Fruit fly (Drosophila melanogaster) whole organism, embryonic: ENCODE measurements around the gene SsRbeta.

Experiments
- Abd-B ChIP-seq: fragments of 200-800 bp; sonication (Bioruptor generic); optimal IDR thresholded peaks from 2 replicates; lab custom pipeline; 2018; ENCODE audit warnings: missing biosample characterization, mild to moderate bottlenecking, missing genetic modification characterization, moderate library complexity
- Ada2b ChIP-seq: fragments of 200-800 bp; sonication (Bioruptor generic); IDR thresholded peaks from 2 replicates; pipeline ENCODE4 v1.3.6; 2022; ENCODE audit warnings: missing biosample characterization, missing genetic modification characterization
- CG10147 ChIP-seq: fragments of 200-800 bp; sonication (Bioruptor generic); optimal IDR thresholded peaks from 2 replicates; lab custom pipeline; 2019; ENCODE audit warnings: missing biosample characterization, mild to moderate bottlenecking, missing genetic modification characterization, moderate library complexity
- CG10565 ChIP-seq: fragments of 200-800 bp; sonication (Bioruptor generic); optimal IDR thresholded peaks from 3 replicates; lab custom pipeline; 2016; ENCODE audit warnings: missing biosample characterization, mild to moderate bottlenecking, missing genetic modification characterization
- CG13123 ChIP-seq: fragments of 200-800 bp; sonication (Bioruptor generic); optimal IDR thresholded peaks from 2 replicates; lab custom pipeline; 2016; ENCODE audit warnings: missing biosample characterization, missing genetic modification characterization
- CG14710 ChIP-seq: fragments of 200-800 bp; sonication (Bioruptor generic); optimal IDR thresholded peaks from 3 replicates; lab custom pipeline; 2019; ENCODE audit warnings: missing biosample characterization, mild to moderate bottlenecking, missing genetic modification characterization, moderate library complexity
- CG14860 ChIP-seq: fragments of 200-800 bp; sonication (Bioruptor generic); IDR thresholded peaks from 3 replicates; pipeline ENCODE4 v1.3.6; 2022; ENCODE audit warnings: missing biosample characterization, missing genetic modification characterization; ENCODE audit not compliant: partially characterized antibody
- CG17328 ChIP-seq: fragments of 200-800 bp; sonication (Bioruptor generic); IDR thresholded peaks from 2 replicates; pipeline ENCODE4 v1.3.6; 2022; ENCODE audit warnings: missing biosample characterization, missing genetic modification characterization
- CG2678 ChIP-seq: fragments of 200-800 bp; sonication (Bioruptor generic); optimal IDR thresholded peaks from 3 replicates; lab custom pipeline; 2019; ENCODE audit warnings: missing biosample characterization, mild to moderate bottlenecking, missing genetic modification characterization, moderate library complexity
- CG30431 ChIP-seq: fragments of 200-800 bp; sonication (Bioruptor generic); optimal IDR thresholded peaks from 2 replicates; lab custom pipeline; 2017; ENCODE audit warnings: missing biosample characterization, missing genetic modification characterization
- CG31441 ChIP-seq: fragments of 200-800 bp; sonication (Bioruptor generic); IDR thresholded peaks from 2 replicates; pipeline ENCODE4 v1.3.6; 2022; ENCODE audit warnings: missing biosample characterization, missing genetic modification characterization
- CG32532 ChIP-seq: fragments of 200-800 bp; sonication (Bioruptor generic); IDR thresholded peaks from 2 replicates; pipeline ENCODE4 v1.3.6; 2022; ENCODE audit warnings: missing biosample characterization, missing genetic modification characterization
- CG4328 ChIP-seq: fragments of 200-800 bp; sonication (Bioruptor generic); optimal IDR thresholded peaks from 3 replicates; lab custom pipeline; 2017; ENCODE audit warnings: missing biosample characterization, missing genetic modification reagents, missing genetic modification characterization
- CG4360 ChIP-seq: fragments of 200-800 bp; sonication (Bioruptor generic); IDR thresholded peaks from 2 replicates; pipeline ENCODE4 v1.3.6; 2022; ENCODE audit warnings: missing biosample characterization, missing genetic modification characterization
- CG4730 ChIP-seq: fragments of 200-800 bp; sonication (Bioruptor generic); IDR thresholded peaks from 2 replicates; pipeline ENCODE4 v1.3.6; 2022; ENCODE audit warnings: missing biosample characterization, missing genetic modification characterization
- CG7745 ChIP-seq: fragments of 200-800 bp; sonication (Bioruptor generic); optimal IDR thresholded peaks from 2 replicates; lab custom pipeline; 2018; ENCODE audit warnings: missing biosample characterization, mild to moderate bottlenecking, missing genetic modification characterization, moderate library complexity
- CG8089 ChIP-seq: fragments of 200-800 bp; sonication (Bioruptor generic); optimal IDR thresholded peaks from 3 replicates; lab custom pipeline; 2016; ENCODE audit warnings: missing biosample characterization, missing genetic modification characterization
- CG9876 ChIP-seq: fragments of 200-800 bp; sonication (Bioruptor generic); optimal IDR thresholded peaks from 2 replicates; lab custom pipeline; 2016; ENCODE audit warnings: missing biosample characterization, missing genetic modification characterization
- CoRest ChIP-seq: fragments of 200-800 bp; sonication (Bioruptor generic); optimal IDR thresholded peaks from 3 replicates; lab custom pipeline; 2018; ENCODE audit warnings: missing biosample characterization, mild to moderate bottlenecking, missing genetic modification characterization, moderate library complexity
- CrebB ChIP-seq: fragments of 200-800 bp; sonication (Bioruptor generic); optimal IDR thresholded peaks from 3 replicates; lab custom pipeline; 2018; ENCODE audit warnings: missing biosample characterization, mild to moderate bottlenecking, missing genetic modification characterization
- D19B ChIP-seq: fragments of 200-800 bp; sonication (Bioruptor generic); optimal IDR thresholded peaks from 2 replicates; lab custom pipeline; 2017; ENCODE audit warnings: missing biosample characterization, mild to moderate bottlenecking, missing genetic modification characterization
- E2f2 ChIP-seq: fragments of 200-800 bp; sonication (Bioruptor generic); IDR thresholded peaks from 2 replicates; pipeline ENCODE4 v1.3.6; 2022; ENCODE audit warnings: missing biosample characterization, missing genetic modification characterization
- Hmr ChIP-seq: fragments of 200-800 bp; sonication (Bioruptor generic); optimal IDR thresholded peaks from 3 replicates; lab custom pipeline; 2017; ENCODE audit warnings: mild to moderate bottlenecking, missing biosample characterization, missing genetic modification reagents, missing genetic modification characterization
- Hmx ChIP-seq: fragments of 200-800 bp; sonication (Bioruptor generic); optimal IDR thresholded peaks from 2 replicates; lab custom pipeline; 2016; ENCODE audit warnings: missing biosample characterization, missing genetic modification characterization
- Sry-δ ChIP-seq: fragments of 200-800 bp; sonication (Bioruptor generic); optimal IDR thresholded peaks from 2 replicates; lab custom pipeline; 2016; ENCODE audit warnings: missing biosample characterization, missing genetic modification characterization
- Stat92E ChIP-seq, 3 experiments: fragments of >200 bp in 2 of 3; fragments of 200-800 bp in 1 of 3; sonication (Bioruptor generic) in 1 of 3; optimal IDR thresholded peaks; 2 replicates each; lab custom pipeline; 2017 to 2019; ENCODE audit warnings: missing biosample characterization in 3 of 3, missing genetic modification characterization in 3 of 3, mild to moderate bottlenecking in 1 of 3, moderate library complexity in 1 of 3
- YL-1 ChIP-seq: fragments of 200-800 bp; sonication (Bioruptor generic); optimal IDR thresholded peaks from 3 replicates; lab custom pipeline; 2017; ENCODE audit warnings: missing biosample characterization, mild to moderate bottlenecking, missing genetic modification characterization
- abd-A ChIP-seq: fragments of 200-800 bp; sonication (Bioruptor generic); optimal IDR thresholded peaks from 3 replicates; lab custom pipeline; 2019; ENCODE audit warnings: missing biosample characterization, mild to moderate bottlenecking, missing genetic modification characterization, moderate library complexity
- btn ChIP-seq: fragments of 200-800 bp; sonication (Bioruptor generic); optimal IDR thresholded peaks from 2 replicates; lab custom pipeline; 2016; ENCODE audit warnings: missing biosample characterization, missing genetic modification characterization
- cato ChIP-seq: fragments of 200-800 bp; sonication (Bioruptor generic); optimal IDR thresholded peaks from 2 replicates; lab custom pipeline; 2016; ENCODE audit warnings: missing biosample characterization, missing genetic modification characterization, borderline replicate concordance
- cwo ChIP-seq: fragments of 200-800 bp; sonication (Bioruptor generic); optimal IDR thresholded peaks from 3 replicates; lab custom pipeline; 2017; ENCODE audit warnings: missing biosample characterization, missing genetic modification characterization, mild to moderate bottlenecking, moderate library complexity, missing genetic modification reagents
- dm ChIP-seq: fragments of 200-800 bp; sonication (Bioruptor generic); optimal IDR thresholded peaks from 3 replicates; lab custom pipeline; 2016; ENCODE audit warnings: missing biosample characterization, missing genetic modification characterization
- eyg ChIP-seq: fragments of 200-800 bp; sonication (Bioruptor generic); optimal IDR thresholded peaks from 3 replicates; lab custom pipeline; 2016; ENCODE audit warnings: missing biosample characterization, missing genetic modification characterization
- gsb-n ChIP-seq: fragments of 200-800 bp; sonication (Bioruptor generic); optimal IDR thresholded peaks from 3 replicates; lab custom pipeline; 2018; ENCODE audit warnings: missing biosample characterization, mild to moderate bottlenecking, missing genetic modification characterization
- jing ChIP-seq: fragments of 200-800 bp; sonication (Bioruptor generic); optimal IDR thresholded peaks from 2 replicates; lab custom pipeline; 2018; ENCODE audit warnings: missing biosample characterization, mild to moderate bottlenecking, missing genetic modification characterization
- kay ChIP-seq: fragments of 200-800 bp; sonication (Bioruptor generic); optimal IDR thresholded peaks from 2 replicates; lab custom pipeline; 2016; ENCODE audit warnings: missing biosample characterization, missing genetic modification characterization
- luna ChIP-seq: fragments of 200-800 bp; sonication (Bioruptor generic); optimal IDR thresholded peaks from 2 replicates; lab custom pipeline; 2016; ENCODE audit warnings: missing biosample characterization, missing genetic modification characterization
- nerfin-1 ChIP-seq: fragments of 200-800 bp; sonication (Bioruptor generic); optimal IDR thresholded peaks from 3 replicates; lab custom pipeline; 2019; ENCODE audit warnings: missing biosample characterization, mild to moderate bottlenecking, missing genetic modification characterization, moderate library complexity
- nmo ChIP-seq: fragments of 200-800 bp; sonication (Bioruptor generic); optimal IDR thresholded peaks from 2 replicates; lab custom pipeline; 2018; ENCODE audit warnings: missing biosample characterization, mild to moderate bottlenecking, missing genetic modification characterization, moderate library complexity
- odd ChIP-seq: fragments of 200-800 bp; sonication (Bioruptor generic); optimal IDR thresholded peaks from 2 replicates; lab custom pipeline; 2017; ENCODE audit warnings: missing biosample characterization, mild to moderate bottlenecking, missing genetic modification characterization
- p53 ChIP-seq: fragments of 200-800 bp; sonication (Bioruptor generic); optimal IDR thresholded peaks from 2 replicates; lab custom pipeline; 2016; ENCODE audit warnings: missing biosample characterization, missing genetic modification characterization
- pb ChIP-seq: fragments of 200-800 bp; sonication (Bioruptor generic); optimal IDR thresholded peaks from 3 replicates; lab custom pipeline; 2016; ENCODE audit warnings: missing biosample characterization, missing genetic modification characterization
- pum ChIP-seq: fragments of 200-800 bp; sonication (Bioruptor generic); optimal IDR thresholded peaks from 2 replicates; lab custom pipeline; 2016; ENCODE audit warnings: missing biosample characterization, missing genetic modification characterization
- row ChIP-seq: fragments of 200-800 bp; sonication (Bioruptor generic); IDR thresholded peaks from 3 replicates; pipeline ENCODE4 v1.3.6; 2022; ENCODE audit warnings: missing biosample characterization, missing genetic modification characterization
- scrt ChIP-seq: fragments of 200-800 bp; sonication (Bioruptor generic); optimal IDR thresholded peaks from 2 replicates; lab custom pipeline; 2018; ENCODE audit warnings: missing biosample characterization, mild to moderate bottlenecking, missing genetic modification characterization, moderate library complexity
- seq ChIP-seq: fragments of 200-800 bp; sonication (Bioruptor generic); IDR thresholded peaks from 2 replicates; pipeline ENCODE4 v1.3.6; 2022; ENCODE audit warnings: missing biosample characterization, missing genetic modification characterization
- sr ChIP-seq: fragments of 200-800 bp; sonication (Bioruptor generic); IDR thresholded peaks from 3 replicates; pipeline ENCODE4 v1.3.6; 2022; ENCODE audit warnings: missing biosample characterization, missing genetic modification characterization
- ssp ChIP-seq: fragments of 200-800 bp; sonication (Bioruptor generic); IDR thresholded peaks from 2 replicates; pipeline ENCODE4 v1.3.6; 2022; ENCODE audit warnings: missing biosample characterization, missing genetic modification characterization
- stc ChIP-seq: fragments of 200-800 bp; sonication (Bioruptor generic); IDR thresholded peaks from 2 replicates; pipeline ENCODE4 v1.3.6; 2022; ENCODE audit warnings: missing biosample characterization, missing genetic modification characterization
- trh ChIP-seq: fragments of 200-800 bp; sonication (Bioruptor generic); optimal IDR thresholded peaks from 2 replicates; lab custom pipeline; 2016; ENCODE audit warnings: missing biosample characterization, missing genetic modification characterization
- wdn ChIP-seq: fragments of 200-800 bp; sonication (Bioruptor generic); IDR thresholded peaks from 2 replicates; pipeline ENCODE4 v1.3.6; 2022; ENCODE audit warnings: missing biosample characterization, missing genetic modification characterization

SsRbeta gene

DNA sequence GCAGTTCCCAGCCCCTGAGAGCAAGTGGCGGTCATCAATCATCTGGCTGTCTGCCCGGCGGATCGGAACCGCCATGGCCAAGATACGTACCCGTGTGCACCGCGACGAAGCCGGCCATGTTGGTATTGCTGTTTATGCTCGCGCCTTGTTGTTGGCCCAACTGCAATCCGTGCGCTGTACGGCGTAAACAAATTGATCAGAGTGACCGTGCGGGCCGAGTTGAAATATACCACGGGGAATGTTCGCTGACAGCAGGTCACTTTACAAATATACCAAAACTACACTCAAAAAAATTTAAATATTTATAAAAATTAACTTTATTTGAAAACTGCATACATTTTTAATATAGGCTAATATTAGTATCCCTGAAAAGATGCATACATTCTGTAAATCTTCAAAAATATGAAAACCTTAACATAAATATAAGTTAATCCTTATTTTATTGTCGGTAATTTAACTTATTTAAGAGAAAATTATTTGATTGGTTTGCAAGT lies 42.0 kb upstream of the SsRbeta start, which contains the start of gene Tasp1 (continued):
- no peak for TF ChIP-seq cato (GFP tag; lab: Kevin White, UChicago)
- TF ChIP-seq CG8089 (GFP tag; lab: Kevin White, UChicago), result no peak
- TF ChIP-seq Hmx (GFP tag; lab: Kevin White, UChicago), result no peak
- peak; percentile 62 for TF ChIP-seq Ada2b (GFP tag; lab: Robert Waterston, UW)
- TF ChIP-seq dm, result no peak
- TF ChIP-seq seq (GFP tag; lab: Robert Waterston, UW), result no peak
- TF ChIP-seq jing (GFP tag; lab: Kevin White, UChicago), result no peak
- no peak for TF ChIP-seq CG2678
- TF ChIP-seq CG4730 (GFP tag; lab: Robert Waterston, UW), result peak; percentile 61; the same call in 1 of the 2 replicates
- TF ChIP-seq btn (GFP tag; lab: Kevin White, UChicago), result no peak
- TF ChIP-seq CG30431, result no peak
- peak; percentile 85 for TF ChIP-seq row (GFP tag; lab: Robert Waterston, UW)
- TF ChIP-seq Sry-δ (GFP tag; lab: Kevin White, UChicago), result no peak
- no peak for TF ChIP-seq CG7745
- no peak for TF ChIP-seq nerfin-1 (tag; lab: Kevin White, UChicago)
- no peak for TF ChIP-seq cwo (GFP tag; lab: Kevin White, UChicago)
- peak; percentile 11; the same call in 1 of the 2 replicates for TF ChIP-seq E2f2 (GFP tag; lab: Robert Waterston, UW)
- peak; percentile 82 for TF ChIP-seq CoRest (tag; lab: Kevin White, UChicago)
- TF ChIP-seq ssp (GFP tag; lab: Robert Waterston, UW), result peak; percentile 47
- peak; percentile 25 for TF ChIP-seq pb (GFP tag; lab: Kevin White, UChicago)
- no peak for TF ChIP-seq CG10565 (GFP tag; lab: Kevin White, UChicago)
- no peak for TF ChIP-seq eyg
- peak in 1 of 3 experiments; percentile 33 for TF ChIP-seq Stat92E (GFP tag; optimal IDR thresholded peaks at IDR 0.05; lab: Kevin White, UChicago)
- TF ChIP-seq nmo (GFP tag; lab: Kevin White, UChicago), result peak; percentile 81
- TF ChIP-seq luna (GFP tag; lab: Kevin White, UChicago), result no peak
- TF ChIP-seq CrebB (tag; lab: Kevin White, UChicago), result no peak
- 0 out of 2 replicates have a peak, but pooled peaks have one; percentile 9 for TF ChIP-seq wdn (GFP tag; lab: Robert Waterston, UW)
- no peak for TF ChIP-seq abd-A
- no peak for TF ChIP-seq p53
- TF ChIP-seq CG32532 (GFP tag; lab: Robert Waterston, UW), result peak; percentile 87
- TF ChIP-seq YL-1 (GFP tag; lab: Kevin White, UChicago), result peak; percentile 48
- no peak for TF ChIP-seq scrt (GFP tag; lab: Kevin White, UChicago)
- TF ChIP-seq Abd-B (GFP tag; lab: Kevin White, UChicago), result no peak
- TF ChIP-seq sr (GFP tag; lab: Robert Waterston, UW), result 0 out of 3 replicates have a peak, but pooled peaks have one; percentile 25
- no peak for TF ChIP-seq CG14860 (GFP tag; lab: Robert Waterston, UW)
- TF ChIP-seq CG10147, result no peak
- no peak for TF ChIP-seq CG13123 (GFP tag; lab: Kevin White, UChicago)
- TF ChIP-seq trh (GFP tag; lab: Kevin White, UChicago), result no peak
- no peak for TF ChIP-seq CG4328 (GFP tag; lab: Kevin White, UChicago)
- TF ChIP-seq Hmr (GFP tag; lab: Kevin White, UChicago), result peak; percentile 64
- peak; percentile 74; the same call in 1 of the 2 replicates for TF ChIP-seq CG17328
- no peak for TF ChIP-seq D19B (GFP tag; lab: Kevin White, UChicago)
- TF ChIP-seq pum (GFP tag; lab: Kevin White, UChicago), result no peak
- peak; percentile 68 for TF ChIP-seq CG14710 (tag; lab: Kevin White, UChicago)
- TF ChIP-seq CG9876 (GFP tag; lab: Kevin White, UChicago), result no peak
- TF ChIP-seq gsb-n (tag; lab: Kevin White, UChicago), result no peak
- peak; percentile 2 for TF ChIP-seq kay (GFP tag; lab: Kevin White, UChicago)
- peak; percentile 79 for TF ChIP-seq CG31441 (GFP tag; lab: Robert Waterston, UW)
- TF ChIP-seq CG4360 (GFP tag; lab: Robert Waterston, UW), result peak; percentile 47; the same call in 1 of the 2 replicates
- TF ChIP-seq stc (GFP tag; lab: Robert Waterston, UW), result peak; percentile 67
- TF ChIP-seq odd, result no peak
